Worm (Caenorhabditis elegans) whole organism, L2 larva: Measurements from ENCODE around the gene F57C2.5.

ENCODE experiments used
- elt-3 ChIP-seq: sonication (generic microtip); optimal IDR thresholded peaks from 2 replicates; lab custom pipeline; 2017; ENCODE audit warnings: missing biosample characterization, missing genetic modification characterization
- lin-13 ChIP-seq: fragments of 150-350 bp; optimal IDR thresholded peaks from 2 replicates; lab custom pipeline; 2014; ENCODE audit warnings: missing biosample characterization, missing genetic modification reagents, missing genetic modification characterization
- mbf-1 ChIP-seq: sonication (generic microtip); optimal IDR thresholded peaks from 2 replicates; lab custom pipeline; 2017; ENCODE audit warnings: missing biosample characterization, missing genetic modification characterization
- nhr-10 ChIP-seq: sonication (generic microtip); optimal IDR thresholded peaks from 2 replicates; lab custom pipeline; 2017; ENCODE audit warnings: missing biosample characterization, missing genetic modification characterization
- unc-55 ChIP-seq: fragments of 150-350 bp; sonication (generic microtip); optimal IDR thresholded peaks from 3 replicates; lab custom pipeline; 2014; ENCODE audit warnings: missing biosample characterization, missing genetic modification reagents, missing genetic modification characterization
- zag-1 ChIP-seq: fragments of 150-350 bp; optimal IDR thresholded peaks from 2 replicates; lab custom pipeline; 2014; ENCODE audit warnings: missing biosample characterization, missing genetic modification characterization

DNA sequence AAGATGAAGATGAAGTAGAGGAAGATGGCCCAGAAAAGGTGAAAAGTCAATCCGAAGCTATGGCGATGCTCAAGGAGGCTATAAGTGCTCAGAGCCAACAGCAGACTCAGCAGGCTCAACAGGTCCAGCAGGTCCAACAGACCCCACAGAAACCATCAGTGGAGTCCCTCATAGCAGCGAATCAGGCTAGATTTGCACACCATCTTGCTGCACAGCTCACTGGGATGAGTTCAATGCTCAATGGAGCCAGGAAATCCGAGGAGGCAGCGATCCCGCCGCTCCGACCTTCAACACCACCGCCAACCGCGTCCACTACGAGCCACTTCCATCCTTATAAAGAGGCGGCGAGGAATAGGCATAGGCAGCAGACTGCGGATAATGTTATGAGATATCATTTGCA lies 46.8 kb upstream of the F57C2.5 start:
- no peak for TF ChIP-seq elt-3
- TF ChIP-seq nhr-10 (tag; lab: Kevin White, UChicago) = no peak
- TF ChIP-seq mbf-1 (tag; lab: Kevin White, UChicago) = no peak
- no peak for TF ChIP-seq zag-1
- no peak for TF ChIP-seq lin-13 (GFP tag; lab: Kevin White, UChicago)
- TF ChIP-seq unc-55 (GFP tag; lab: Kevin White, UChicago) = no peak
